Fruit fly (Drosophila melanogaster) whole organism, embryonic: Measurements from ENCODE around the gene Cep164.

ENCODE experiments used
- CG10543 ChIP-seq: fragments of 200-800 bp; sonication (Bioruptor generic); optimal IDR thresholded peaks from 3 replicates; lab custom pipeline; 2017; ENCODE audit warnings: missing biosample characterization, mild to moderate bottlenecking, missing genetic modification characterization, moderate library complexity
- CG10565 ChIP-seq: fragments of 200-800 bp; sonication (Bioruptor generic); optimal IDR thresholded peaks from 3 replicates; lab custom pipeline; 2016; ENCODE audit warnings: missing biosample characterization, mild to moderate bottlenecking, missing genetic modification characterization
- CG12219 ChIP-seq: fragments of 200-800 bp; sonication (Bioruptor generic); optimal IDR thresholded peaks from 3 replicates; lab custom pipeline; 2018; ENCODE audit warnings: missing biosample characterization, mild to moderate bottlenecking, missing genetic modification characterization
- CG12236 ChIP-seq: fragments of 200-800 bp; sonication (Bioruptor generic); optimal IDR thresholded peaks from 2 replicates; lab custom pipeline; 2016; ENCODE audit warnings: missing biosample characterization, missing genetic modification characterization
- CG13287 ChIP-seq: fragments of 200-800 bp; sonication (Bioruptor generic); IDR thresholded peaks from 2 replicates; pipeline ENCODE4 v1.3.6; 2022; ENCODE audit warnings: missing biosample characterization, missing genetic modification characterization; ENCODE audit not compliant: partially characterized antibody
- CG13624 ChIP-seq: fragments of 200-800 bp; sonication (Bioruptor generic); optimal IDR thresholded peaks from 2 replicates; lab custom pipeline; 2016; ENCODE audit warnings: missing biosample characterization, missing genetic modification characterization
- CG13894 ChIP-seq: fragments of 200-800 bp; sonication (Bioruptor generic); optimal IDR thresholded peaks from 3 replicates; lab custom pipeline; 2018; ENCODE audit warnings: missing biosample characterization, mild to moderate bottlenecking, missing genetic modification characterization, moderate library complexity
- CG14860 ChIP-seq: fragments of 200-800 bp; sonication (Bioruptor generic); IDR thresholded peaks from 3 replicates; pipeline ENCODE4 v1.3.6; 2022; ENCODE audit warnings: missing biosample characterization, missing genetic modification characterization; ENCODE audit not compliant: partially characterized antibody
- CG15269 ChIP-seq: fragments of 200-800 bp; sonication (Bioruptor generic); optimal IDR thresholded peaks from 2 replicates; lab custom pipeline; 2018; ENCODE audit warnings: missing biosample characterization, mild to moderate bottlenecking, missing genetic modification characterization, moderate library complexity
- CG1529 ChIP-seq: fragments of 200-800 bp; sonication (Bioruptor generic); optimal IDR thresholded peaks from 3 replicates; lab custom pipeline; 2018; ENCODE audit warnings: missing biosample characterization, missing genetic modification characterization
- CG15601 ChIP-seq: fragments of 200-800 bp; sonication (Bioruptor generic); optimal IDR thresholded peaks from 3 replicates; lab custom pipeline; 2019; ENCODE audit warnings: missing biosample characterization, mild to moderate bottlenecking, missing genetic modification characterization, moderate library complexity
- CG1602 ChIP-seq: fragments of 200-800 bp; sonication (Bioruptor generic); optimal IDR thresholded peaks from 3 replicates; lab custom pipeline; 2016; ENCODE audit warnings: missing biosample characterization, missing genetic modification characterization
- CG17829 ChIP-seq: fragments of 200-800 bp; optimal IDR thresholded peaks from 2 replicates; lab custom pipeline; 2019; ENCODE audit warnings: missing biosample characterization, mild to moderate bottlenecking, missing genetic modification characterization, moderate library complexity
- CG1792 ChIP-seq: fragments of 200-800 bp; sonication (Bioruptor generic); optimal IDR thresholded peaks from 2 replicates; lab custom pipeline; 2016; ENCODE audit warnings: missing biosample characterization, missing genetic modification characterization
- CG32772 ChIP-seq: fragments of 200-800 bp; sonication (Bioruptor generic); IDR thresholded peaks from 2 replicates; pipeline ENCODE4 v1.3.6; 2022; ENCODE audit warnings: missing biosample characterization, missing genetic modification characterization
- CG3281 ChIP-seq: fragments of 200-800 bp; sonication (Bioruptor generic); optimal IDR thresholded peaks from 3 replicates; lab custom pipeline; 2017; ENCODE audit warnings: missing biosample characterization, mild to moderate bottlenecking, missing genetic modification characterization
- CG33213 ChIP-seq: fragments of 200-800 bp; sonication (Bioruptor generic); optimal IDR thresholded peaks from 3 replicates; lab custom pipeline; 2016; ENCODE audit warnings: missing biosample characterization, missing genetic modification characterization
- CG33557 ChIP-seq: fragments of 200-800 bp; sonication (Bioruptor generic); optimal IDR thresholded peaks from 2 replicates; lab custom pipeline; 2019; ENCODE audit warnings: missing biosample characterization, mild to moderate bottlenecking, missing genetic modification characterization, moderate library complexity
- CG4854 ChIP-seq: fragments of 200-800 bp; sonication (Bioruptor generic); optimal IDR thresholded peaks from 2 replicates; lab custom pipeline; 2016; ENCODE audit warnings: missing biosample characterization, missing genetic modification characterization, inconsistent platforms
- CG6254 ChIP-seq: fragments of 200-800 bp; sonication (Bioruptor generic); optimal IDR thresholded peaks from 3 replicates; lab custom pipeline; 2017; ENCODE audit warnings: mild to moderate bottlenecking, missing biosample characterization, missing genetic modification reagents, missing genetic modification characterization
- CG9727 ChIP-seq: fragments of 200-800 bp; sonication (Bioruptor generic); optimal IDR thresholded peaks from 3 replicates; lab custom pipeline; 2017; ENCODE audit warnings: missing biosample characterization, mild to moderate bottlenecking, missing genetic modification characterization
- Dfd ChIP-seq, 2 experiments: fragments of >200 bp; optimal IDR thresholded peaks; 2 replicates each; lab custom pipeline; 2017; ENCODE audit warnings: missing biosample characterization in 2 of 2, missing genetic modification characterization in 2 of 2
- Fer2 ChIP-seq: fragments of 200-800 bp; sonication (Bioruptor generic); optimal IDR thresholded peaks from 2 replicates; lab custom pipeline; 2018; ENCODE audit warnings: missing biosample characterization, mild to moderate bottlenecking, missing genetic modification characterization, moderate library complexity
- Fer3 ChIP-seq: fragments of 200-800 bp; sonication (Bioruptor generic); optimal IDR thresholded peaks from 2 replicates; lab custom pipeline; 2018; ENCODE audit warnings: missing biosample characterization, mild to moderate bottlenecking, missing genetic modification characterization, moderate library complexity
- GATAe ChIP-seq: fragments of 200-800 bp; sonication (Bioruptor generic); conservative IDR thresholded peaks from 2 replicates; pipeline ENCODE4 v1.3.6; 2022; ENCODE audit warnings: missing biosample characterization, missing genetic modification characterization
- H15 ChIP-seq: fragments of 200-800 bp; sonication (Bioruptor generic); IDR thresholded peaks from 3 replicates; pipeline ENCODE4 v1.3.6; 2022; ENCODE audit warnings: missing biosample characterization, missing genetic modification characterization
- Hand ChIP-seq: fragments of 200-800 bp; sonication (Bioruptor generic); optimal IDR thresholded peaks from 2 replicates; lab custom pipeline; 2017; ENCODE audit warnings: mild to moderate bottlenecking, missing biosample characterization, missing genetic modification reagents, missing genetic modification characterization
- MESR4 ChIP-seq: fragments of 200-800 bp; sonication (Bioruptor generic); optimal IDR thresholded peaks from 2 replicates; lab custom pipeline; 2018; ENCODE audit warnings: missing biosample characterization, mild to moderate bottlenecking, missing genetic modification characterization, moderate library complexity
- Pdp1 ChIP-seq, 2 experiments: fragments of 200-800 bp; sonication (Bioruptor generic); optimal IDR thresholded peaks; 3 replicates each; lab custom pipeline; 2016; ENCODE audit warnings: missing biosample characterization in 2 of 2, missing genetic modification characterization in 2 of 2, mild to moderate bottlenecking in 1 of 2, moderate library complexity in 1 of 2
- Six4 ChIP-seq: fragments of 200-800 bp; sonication (Bioruptor generic); optimal IDR thresholded peaks from 2 replicates; lab custom pipeline; 2016; ENCODE audit warnings: missing biosample characterization, missing genetic modification characterization
- Xrp1 ChIP-seq: fragments of 200-800 bp; sonication (Bioruptor generic); IDR thresholded peaks from 2 replicates; pipeline ENCODE4 v1.3.6; 2022; ENCODE audit warnings: missing biosample characterization, missing genetic modification characterization
- al ChIP-seq: fragments of 200-800 bp; sonication (Bioruptor generic); IDR thresholded peaks from 2 replicates; pipeline ENCODE4 v1.3.6; 2022; ENCODE audit warnings: missing biosample characterization, missing genetic modification characterization
- ash1 ChIP-seq: fragments of 200-800 bp; sonication (Bioruptor generic); optimal IDR thresholded peaks from 2 replicates; lab custom pipeline; 2018; ENCODE audit warnings: missing biosample characterization, mild to moderate bottlenecking, missing genetic modification characterization
- bbx ChIP-seq: fragments of 200-800 bp; sonication (Bioruptor generic); IDR thresholded peaks from 2 replicates; pipeline ENCODE4 v1.3.6; 2022; ENCODE audit warnings: missing biosample characterization, missing genetic modification characterization; ENCODE audit not compliant: partially characterized antibody
- crol ChIP-seq: fragments of 200-800 bp; sonication (Bioruptor generic); IDR thresholded peaks from 2 replicates; pipeline ENCODE4 v1.3.6; 2022; ENCODE audit warnings: missing biosample characterization, missing genetic modification characterization
- dimm ChIP-seq: fragments of 200-800 bp; sonication (Bioruptor generic); IDR thresholded peaks from 2 replicates; pipeline ENCODE4 v1.3.6; 2022; ENCODE audit warnings: missing biosample characterization, missing genetic modification characterization
- ham ChIP-seq: fragments of 200-800 bp; sonication (Bioruptor generic); IDR thresholded peaks from 2 replicates; pipeline ENCODE4 v1.3.6; 2022; ENCODE audit warnings: missing biosample characterization, missing genetic modification characterization
- ind ChIP-seq: fragments of 200-800 bp; sonication (Bioruptor generic); optimal IDR thresholded peaks from 3 replicates; lab custom pipeline; 2016; ENCODE audit warnings: missing biosample characterization, missing genetic modification characterization
- kay ChIP-seq: fragments of 200-800 bp; sonication (Bioruptor generic); optimal IDR thresholded peaks from 2 replicates; lab custom pipeline; 2016; ENCODE audit warnings: missing biosample characterization, missing genetic modification characterization
- nmo ChIP-seq: fragments of 200-800 bp; sonication (Bioruptor generic); optimal IDR thresholded peaks from 2 replicates; lab custom pipeline; 2018; ENCODE audit warnings: missing biosample characterization, mild to moderate bottlenecking, missing genetic modification characterization, moderate library complexity
- pb ChIP-seq: fragments of 200-800 bp; sonication (Bioruptor generic); optimal IDR thresholded peaks from 3 replicates; lab custom pipeline; 2016; ENCODE audit warnings: missing biosample characterization, missing genetic modification characterization
- pnt ChIP-seq: fragments of 200-800 bp; sonication (Bioruptor generic); optimal IDR thresholded peaks from 3 replicates; lab custom pipeline; 2016; ENCODE audit warnings: missing biosample characterization, missing genetic modification characterization
- sc ChIP-seq, 3 experiments: fragments of >200 bp in 2 of 3; fragments of 200-800 bp in 1 of 3; sonication (Bioruptor generic) in 1 of 3; optimal IDR thresholded peaks; 2 replicates in 2 of 3; 3 replicates in 1 of 3; lab custom pipeline; 2017; ENCODE audit warnings: mild to moderate bottlenecking in 1 of 3, missing biosample characterization in 1 of 3, missing genetic modification characterization in 1 of 3, missing genetic modification reagents in 1 of 3
- sd ChIP-seq: fragments of 200-800 bp; sonication (Bioruptor generic); optimal IDR thresholded peaks from 3 replicates; lab custom pipeline; 2018; ENCODE audit warnings: missing biosample characterization, mild to moderate bottlenecking, missing genetic modification characterization, moderate library complexity
- shn ChIP-seq: fragments of 200-800 bp; sonication (Bioruptor generic); optimal IDR thresholded peaks from 3 replicates; lab custom pipeline; 2016; ENCODE audit warnings: missing biosample characterization, missing genetic modification characterization
- stwl ChIP-seq: fragments of 200-800 bp; sonication (Bioruptor generic); optimal IDR thresholded peaks from 3 replicates; lab custom pipeline; 2018; ENCODE audit warnings: missing biosample characterization, mild to moderate bottlenecking, missing genetic modification characterization, moderate library complexity
- trem ChIP-seq: fragments of 200-800 bp; optimal IDR thresholded peaks from 3 replicates; lab custom pipeline; 2019; ENCODE audit warnings: missing biosample characterization, mild to moderate bottlenecking, missing genetic modification characterization, moderate library complexity
- trh ChIP-seq: fragments of 200-800 bp; sonication (Bioruptor generic); optimal IDR thresholded peaks from 2 replicates; lab custom pipeline; 2016; ENCODE audit warnings: missing biosample characterization, missing genetic modification characterization

Cep164 gene

dm6 chrX:16005551-16006197, 22.9 kb upstream of the Cep164 start, which contains the start of the genes vap and CG12698 (continued):
- TF ChIP-seq shn (GFP tag; lab: Kevin White, UChicago) = no peak
- peak; percentile 62 for TF ChIP-seq CG14860 (GFP tag; lab: Robert Waterston, UW)
- TF ChIP-seq dimm (GFP tag; lab: Robert Waterston, UW) = no peak
- TF ChIP-seq CG13287 = peak; percentile 73
- no peak for TF ChIP-seq CG15269 (tag; lab: Kevin White, UChicago)
- no peak for TF ChIP-seq CG10565 (GFP tag; lab: Kevin White, UChicago)
- TF ChIP-seq Fer2 (tag; lab: Kevin White, UChicago) = no peak
- TF ChIP-seq Xrp1 = no peak
- TF ChIP-seq crol (GFP tag; lab: Robert Waterston, UW) = no peak
- TF ChIP-seq pb = no peak
- no peak for TF ChIP-seq CG17829 (tag; lab: Kevin White, UChicago)
- peak; percentile 64 for TF ChIP-seq bbx (GFP tag; lab: Robert Waterston, UW)
- TF ChIP-seq al (GFP tag; lab: Robert Waterston, UW) = no peak
- TF ChIP-seq sc (optimal IDR thresholded peaks at IDR 0.05; lab: Kevin White, UChicago) = no peak
- no peak for TF ChIP-seq sc (GFP tag; optimal IDR thresholded peaks at IDR 0.05; lab: Kevin White, UChicago)
- no peak for TF ChIP-seq CG6254 (GFP tag; lab: Kevin White, UChicago)
- TF ChIP-seq CG10543 (GFP tag; lab: Kevin White, UChicago) = no peak
- peak; percentile 64 for TF ChIP-seq trem (tag; lab: Kevin White, UChicago)
- TF ChIP-seq stwl = peak; percentile 92
- no peak for TF ChIP-seq CG13624 (GFP tag; lab: Kevin White, UChicago)
- no peak for TF ChIP-seq CG32772 (GFP tag; lab: Robert Waterston, UW)
- no peak for TF ChIP-seq kay
- no peak for TF ChIP-seq CG3281 (GFP tag; lab: Kevin White, UChicago)
- TF ChIP-seq CG12219 (GFP tag; lab: Kevin White, UChicago) = no peak
- no peak for TF ChIP-seq Pdp1 (GFP tag; optimal IDR thresholded peaks at IDR 0.05; lab: Kevin White, UChicago)
- no peak for TF ChIP-seq sd (tag; lab: Kevin White, UChicago)
- TF ChIP-seq MESR4 (GFP tag; lab: Kevin White, UChicago) = peak; percentile 65
- TF ChIP-seq Fer3 (tag; lab: Kevin White, UChicago) = no peak
- TF ChIP-seq nmo (GFP tag; lab: Kevin White, UChicago) = peak; percentile 25
- no peak for TF ChIP-seq CG12236 (GFP tag; lab: Kevin White, UChicago)
- no peak for TF ChIP-seq CG4854 (GFP tag; lab: Kevin White, UChicago)
- no peak for TF ChIP-seq CG1792 (GFP tag; lab: Kevin White, UChicago)
- no peak for TF ChIP-seq ham (GFP tag; lab: Robert Waterston, UW)
- no peak for TF ChIP-seq CG33557
- no peak for TF ChIP-seq ash1 (GFP tag; lab: Kevin White, UChicago)
- no peak for TF ChIP-seq pnt (GFP tag; lab: Kevin White, UChicago)
- no peak for TF ChIP-seq CG1602 (GFP tag; lab: Kevin White, UChicago)
- TF ChIP-seq CG13894 (tag; lab: Kevin White, UChicago) = no peak
- no peak for TF ChIP-seq GATAe (GFP tag; lab: Robert Waterston, UW)
- no peak for TF ChIP-seq Six4 (GFP tag; lab: Kevin White, UChicago)
- TF ChIP-seq trh (GFP tag; lab: Kevin White, UChicago) = no peak
- no peak for TF ChIP-seq H15 (GFP tag; lab: Robert Waterston, UW)
- no peak for TF ChIP-seq Hand (GFP tag; lab: Kevin White, UChicago)
- TF ChIP-seq CG1529 (GFP tag; lab: Kevin White, UChicago) = no peak
- no peak for TF ChIP-seq ind
- no peak for TF ChIP-seq CG33213 (GFP tag; lab: Kevin White, UChicago)
- TF ChIP-seq Dfd (GFP tag; optimal IDR thresholded peaks at IDR 0.05; lab: Kevin White, UChicago) = no peak
- TF ChIP-seq CG9727 = no peak
- peak; percentile 0 for TF ChIP-seq CG15601 (tag; lab: Kevin White, UChicago)
